Fruit fly (Drosophila melanogaster) whole organism, wandering third instar larva: ENCODE results near the gene CG14515.

ENCODE experiments used
- Abd-B ChIP-seq: fragments of >200 bp; optimal IDR thresholded peaks from 2 replicates; lab custom pipeline; 2017; ENCODE audit warnings: missing biosample characterization, missing genetic modification characterization
- CG32264 ChIP-seq: fragments of 200-800 bp; sonication (Bioruptor generic); optimal IDR thresholded peaks from 2 replicates; lab custom pipeline; 2016; ENCODE audit warnings: missing biosample characterization, missing genetic modification characterization
- CG9705 ChIP-seq: fragments of 200-800 bp; sonication (Bioruptor generic); optimal IDR thresholded peaks from 2 replicates; lab custom pipeline; 2018; ENCODE audit warnings: missing biosample characterization, mild to moderate bottlenecking, missing genetic modification characterization
- CrebA ChIP-seq: fragments of 200-800 bp; sonication (Bioruptor generic); optimal IDR thresholded peaks from 2 replicates; lab custom pipeline; 2016; ENCODE audit warnings: missing biosample characterization, mild to moderate bottlenecking, missing genetic modification characterization, borderline replicate concordance
- Dfd ChIP-seq: fragments of >200 bp; optimal IDR thresholded peaks from 2 replicates; lab custom pipeline; 2017; ENCODE audit warnings: missing biosample characterization, missing genetic modification characterization
- Dif ChIP-seq: fragments of 200-275, 200-300 bp; sonication (Bioruptor generic); optimal IDR thresholded peaks from 2 replicates; lab custom pipeline; 2018; ENCODE audit warnings: missing biosample characterization, missing genetic modification characterization; ENCODE audit not compliant: partially characterized antibody
- GATAd ChIP-seq: sonication (Bioruptor generic); optimal IDR thresholded peaks from 2 replicates; lab custom pipeline; 2016; ENCODE audit warnings: missing biosample characterization, missing genetic modification characterization
- HLH106 ChIP-seq: fragments of 200-800 bp; optimal IDR thresholded peaks from 3 replicates; lab custom pipeline; 2019; ENCODE audit warnings: missing biosample characterization, mild to moderate bottlenecking, missing genetic modification characterization, moderate library complexity
- Hnf4 ChIP-seq: fragments of 200-800 bp; sonication (Bioruptor generic); optimal IDR thresholded peaks from 2 replicates; lab custom pipeline; 2016; ENCODE audit warnings: missing biosample characterization, mild to moderate bottlenecking, missing genetic modification characterization
- Hr78 ChIP-seq: fragments of >200 bp; optimal IDR thresholded peaks from 2 replicates; lab custom pipeline; 2017; ENCODE audit warnings: missing biosample characterization, missing genetic modification characterization
- Hr83 ChIP-seq: fragments of 200-300 bp; sonication (Bioruptor generic); optimal IDR thresholded peaks from 2 replicates; lab custom pipeline; 2016; ENCODE audit warnings: missing biosample characterization, mild to moderate bottlenecking, missing genetic modification characterization, moderate library complexity; ENCODE audit not compliant: poor library complexity, severe bottlenecking
- Jra ChIP-seq: sonication (Bioruptor generic); optimal IDR thresholded peaks from 2 replicates; lab custom pipeline; 2016; ENCODE audit warnings: missing biosample characterization, missing genetic modification characterization
- Mio ChIP-seq: sonication (Bioruptor generic); optimal IDR thresholded peaks from 2 replicates; lab custom pipeline; 2016; ENCODE audit warnings: missing biosample characterization, missing genetic modification characterization
- Myc ChIP-seq: fragments of >200 bp; optimal IDR thresholded peaks from 2 replicates; lab custom pipeline; 2017
- N ChIP-seq: fragments of >200 bp; optimal IDR thresholded peaks from 2 replicates; lab custom pipeline; 2018; ENCODE audit warnings: missing biosample characterization, missing external identifiers, missing genetic modification characterization
- OdsH ChIP-seq: fragments of 200-800 bp; sonication (Bioruptor generic); optimal IDR thresholded peaks from 2 replicates; lab custom pipeline; 2016; ENCODE audit warnings: missing biosample characterization, mild to moderate bottlenecking, missing genetic modification characterization
- Rel ChIP-seq, 2 experiments: fragments of 200-800 bp; sonication (Bioruptor generic) in 1 of 2; optimal IDR thresholded peaks; 2 replicates in 1 of 2; 3 replicates in 1 of 2; lab custom pipeline; 2016 to 2019; ENCODE audit warnings: mild to moderate bottlenecking in 2 of 2, missing biosample characterization in 2 of 2, missing genetic modification characterization in 2 of 2, moderate library complexity in 1 of 2
- Sp1 ChIP-seq: fragments of 200-800 bp; sonication (Bioruptor generic); optimal IDR thresholded peaks from 3 replicates; lab custom pipeline; 2019; ENCODE audit warnings: missing biosample characterization, mild to moderate bottlenecking, missing genetic modification characterization, moderate library complexity
- Vsx2 ChIP-seq: fragments of 200-300, 225-300 bp; sonication (Bioruptor generic); optimal IDR thresholded peaks from 2 replicates; lab custom pipeline; 2018; ENCODE audit warnings: missing biosample characterization, missing genetic modification characterization; ENCODE audit not compliant: partially characterized antibody
- br ChIP-seq: fragments of 200-800 bp; sonication (Bioruptor generic); optimal IDR thresholded peaks from 2 replicates; lab custom pipeline; 2016; ENCODE audit warnings: missing biosample characterization, missing genetic modification characterization
- brk ChIP-seq: fragments of 200-800 bp; sonication (Bioruptor generic); optimal IDR thresholded peaks from 2 replicates; lab custom pipeline; 2016; ENCODE audit warnings: missing biosample characterization, mild to moderate bottlenecking, missing genetic modification characterization
- dl ChIP-seq, 2 experiments: fragments of 175-275, 200-275 bp in 1 of 2; fragments of 200-275 bp in 1 of 2; sonication (Bioruptor generic); optimal IDR thresholded peaks; lab custom pipeline; 2018; ENCODE audit warnings: mild to moderate bottlenecking in 2 of 2, missing biosample characterization in 2 of 2, missing genetic modification characterization in 2 of 2, moderate library complexity in 2 of 2; ENCODE audit not compliant: partially characterized antibody in 2 of 2, insufficient read depth in 1 of 2
- dmrt93B ChIP-seq: fragments of 200-800 bp; sonication (Bioruptor generic); optimal IDR thresholded peaks from 2 replicates; lab custom pipeline; 2018; ENCODE audit warnings: missing biosample characterization, mild to moderate bottlenecking, missing genetic modification characterization
- dsf ChIP-seq: sonication (Bioruptor generic); optimal IDR thresholded peaks from 2 replicates; lab custom pipeline; 2016; ENCODE audit warnings: missing biosample characterization, missing genetic modification characterization, borderline replicate concordance
- ey ChIP-seq: fragments of 200-800 bp; sonication (Bioruptor generic); optimal IDR thresholded peaks from 2 replicates; lab custom pipeline; 2016; ENCODE audit warnings: missing biosample characterization, missing genetic modification characterization
- foxo ChIP-seq, 2 experiments: fragments of 200-800 bp; sonication (Bioruptor generic); optimal IDR thresholded peaks; 2 replicates in 1 of 2; 3 replicates in 1 of 2; lab custom pipeline; 2016 to 2017; ENCODE audit warnings: missing biosample characterization in 2 of 2, missing genetic modification characterization in 2 of 2
- fru ChIP-seq: fragments of 200-800 bp; sonication (Bioruptor generic); optimal IDR thresholded peaks from 3 replicates; lab custom pipeline; 2016; ENCODE audit warnings: missing biosample characterization, mild to moderate bottlenecking, missing genetic modification characterization
- h ChIP-seq: fragments of 200-800 bp; sonication (Bioruptor generic); optimal IDR thresholded peaks from 3 replicates; lab custom pipeline; 2016; ENCODE audit warnings: missing biosample characterization, mild to moderate bottlenecking, missing genetic modification characterization
- jim ChIP-seq: fragments of 175-275, 200-325 bp; sonication (Bioruptor generic); optimal IDR thresholded peaks from 2 replicates; lab custom pipeline; 2016; ENCODE audit warnings: missing biosample characterization, mild to moderate bottlenecking, missing genetic modification characterization
- lola ChIP-seq: fragments of >200 bp; optimal IDR thresholded peaks from 2 replicates; lab custom pipeline; 2017; ENCODE audit warnings: missing biosample characterization, missing genetic modification characterization
- pan ChIP-seq: fragments of >200 bp; optimal IDR thresholded peaks from 2 replicates; lab custom pipeline; 2017
- psq ChIP-seq: fragments of 200-800 bp; sonication (Bioruptor generic); optimal IDR thresholded peaks from 3 replicates; lab custom pipeline; 2017; ENCODE audit warnings: missing biosample characterization, mild to moderate bottlenecking, missing genetic modification characterization, moderate library complexity
- rgr ChIP-seq: fragments of 200-800 bp; sonication (Bioruptor generic); optimal IDR thresholded peaks from 3 replicates; lab custom pipeline; 2016; ENCODE audit warnings: missing biosample characterization, mild to moderate bottlenecking, missing genetic modification characterization
- sage ChIP-seq: fragments of 200-800 bp; sonication (Bioruptor generic); optimal IDR thresholded peaks from 2 replicates; lab custom pipeline; 2016; ENCODE audit warnings: missing biosample characterization, mild to moderate bottlenecking, missing genetic modification characterization
- sv ChIP-seq: fragments of 200-800 bp; sonication (Bioruptor generic); optimal IDR thresholded peaks from 3 replicates; lab custom pipeline; 2016; ENCODE audit warnings: missing biosample characterization, missing genetic modification characterization
- tai ChIP-seq: sonication (Bioruptor generic); optimal IDR thresholded peaks from 2 replicates; lab custom pipeline; 2016; ENCODE audit warnings: missing biosample characterization, missing genetic modification characterization
- usp ChIP-seq: fragments of >200 bp; optimal IDR thresholded peaks from 2 replicates; lab custom pipeline; 2017; ENCODE audit warnings: missing biosample characterization, missing genetic modification characterization
- woc ChIP-seq: sonication (Bioruptor generic); optimal IDR thresholded peaks from 2 replicates; lab custom pipeline; 2016; ENCODE audit warnings: missing biosample characterization, mild to moderate bottlenecking, missing genetic modification characterization

Gene CG14515

dm6 chr3R:29210542-29211393 is 13.4 kb downstream of the CG14515 start:
- no peak for TF ChIP-seq Hnf4 (GFP tag; lab: Kevin White, UChicago)
- no peak for TF ChIP-seq pan (lab: Kevin White, UChicago)
- peak; percentile 74 for TF ChIP-seq psq (GFP tag; lab: Kevin White, UChicago)
- TF ChIP-seq Abd-B (GFP tag; lab: Kevin White, UChicago): no peak
- peak; percentile 91 for TF ChIP-seq Rel (GFP tag; optimal IDR thresholded peaks at IDR 0.05; lab: Kevin White, UChicago)
- TF ChIP-seq Rel (tag; optimal IDR thresholded peaks at IDR 0.05; lab: Kevin White, UChicago): peak; percentile 93
- TF ChIP-seq br: peak; percentile 36
- peak; percentile 5 for TF ChIP-seq sage (GFP tag; lab: Kevin White, UChicago)
- no peak for TF ChIP-seq CG9705
- no peak for TF ChIP-seq rgr (GFP tag; lab: Kevin White, UChicago)
- peak; percentile 43 for TF ChIP-seq Hr83
- TF ChIP-seq Dif (GFP tag; lab: Kevin White, UChicago): peak; percentile 59
- TF ChIP-seq Vsx2 (GFP tag; lab: Kevin White, UChicago): peak; percentile 38
- peak; percentile 21 for TF ChIP-seq woc (GFP tag; lab: Kevin White, UChicago)
- peak; percentile 30 for TF ChIP-seq fru
- TF ChIP-seq N (GFP tag; lab: Kevin White, UChicago): no peak
- no peak for TF ChIP-seq tai (GFP tag; lab: Kevin White, UChicago)
- TF ChIP-seq dl (GFP tag; optimal IDR thresholded peaks at IDR 0.05; lab: Kevin White, UChicago; ENCODE audit: insufficient read depth in 1 of 2, partially characterized antibody in 2 of 2): no peak
- TF ChIP-seq foxo (GFP tag; optimal IDR thresholded peaks at IDR 0.05; lab: Kevin White, UChicago): peak; percentile 4 to 16
- TF ChIP-seq Myc (lab: Kevin White, UChicago): no peak
- peak; percentile 77 for TF ChIP-seq jim (GFP tag; lab: Kevin White, UChicago)
- no peak for TF ChIP-seq lola (GFP tag; lab: Kevin White, UChicago)
- TF ChIP-seq Hr78 (GFP tag; lab: Kevin White, UChicago): no peak
- TF ChIP-seq brk: peak; percentile 9
- no peak for TF ChIP-seq sv (GFP tag; lab: Kevin White, UChicago)
- no peak for TF ChIP-seq Dfd
- no peak for TF ChIP-seq OdsH (GFP tag; lab: Kevin White, UChicago)
- TF ChIP-seq Jra: peak; percentile 5
- peak; percentile 53 for TF ChIP-seq Sp1 (GFP tag; lab: Kevin White, UChicago)
- no peak for TF ChIP-seq dsf (GFP tag; lab: Kevin White, UChicago)
- TF ChIP-seq ey: peak; percentile 49
- no peak for TF ChIP-seq CG32264 (GFP tag; lab: Kevin White, UChicago)
- TF ChIP-seq GATAd (GFP tag; lab: Kevin White, UChicago): no peak
- no peak for TF ChIP-seq CrebA (GFP tag; lab: Kevin White, UChicago)
- TF ChIP-seq h: peak; percentile 29
- peak; percentile 6 for TF ChIP-seq dmrt93B
- peak; percentile 17 for TF ChIP-seq HLH106 (tag; lab: Kevin White, UChicago)
- no peak for TF ChIP-seq Mio (GFP tag; lab: Kevin White, UChicago)
- TF ChIP-seq usp: no peak

- TF ChIP-seq ey (no peak), h (no peak), br (no peak), sage (GFP tag; lab: Kevin White, UChicago) (no peak), Hr78 (GFP tag; lab: Kevin White, UChicago) (no peak), CrebA (GFP tag; lab: Kevin White, UChicago) (no peak), HLH106 (tag; lab: Kevin White, UChicago) (no peak), CG32264 (GFP tag; lab: Kevin White, UChicago) (no peak), Sp1 (GFP tag; lab: Kevin White, UChicago) (no peak), OdsH (GFP tag; lab: Kevin White, UChicago) (no peak), Jra (no peak), foxo (GFP tag; optimal IDR thresholded peaks at IDR 0.05; lab: Kevin White, UChicago) (no peak), Rel (GFP tag; optimal IDR thresholded peaks at IDR 0.05; lab: Kevin White, UChicago) (no peak), Rel (tag; optimal IDR thresholded peaks at IDR 0.05; lab: Kevin White, UChicago) (no peak)
Observed at dm6 chr3R:29211702-29212101, 14.3 kb downstream of the CG14515 start.
